Fruit fly (Drosophila melanogaster) whole organism, embryonic: Measurements from ENCODE around the gene CG43293.

Source experiments
- CG10267 ChIP-seq: fragments of 200-800 bp; sonication (Bioruptor generic); optimal IDR thresholded peaks from 2 replicates; lab custom pipeline; 2018; ENCODE audit warnings: missing biosample characterization, mild to moderate bottlenecking, missing genetic modification characterization, moderate library complexity
- CG12071 ChIP-seq: fragments of 200-800 bp; sonication (Bioruptor generic); optimal IDR thresholded peaks from 3 replicates; lab custom pipeline; 2018; ENCODE audit warnings: missing biosample characterization, mild to moderate bottlenecking, missing genetic modification characterization
- CG12104 ChIP-seq: fragments of 200-800 bp; sonication (Bioruptor generic); optimal IDR thresholded peaks from 3 replicates; lab custom pipeline; 2016; ENCODE audit warnings: missing biosample characterization, missing genetic modification characterization
- CG12299 ChIP-seq: fragments of 200-800 bp; sonication (Bioruptor generic); optimal IDR thresholded peaks from 2 replicates; lab custom pipeline; 2018; ENCODE audit warnings: missing biosample characterization, mild to moderate bottlenecking, missing genetic modification characterization
- CG13624 ChIP-seq: fragments of 200-800 bp; sonication (Bioruptor generic); optimal IDR thresholded peaks from 2 replicates; lab custom pipeline; 2016; ENCODE audit warnings: missing biosample characterization, missing genetic modification characterization
- CG14050 ChIP-seq: fragments of 200-800 bp; sonication (Bioruptor generic); IDR thresholded peaks from 3 replicates; pipeline ENCODE4 v1.3.6; 2022; ENCODE audit warnings: missing biosample characterization, missing genetic modification characterization
- CG14710 ChIP-seq: fragments of 200-800 bp; sonication (Bioruptor generic); optimal IDR thresholded peaks from 3 replicates; lab custom pipeline; 2019; ENCODE audit warnings: missing biosample characterization, mild to moderate bottlenecking, missing genetic modification characterization, moderate library complexity
- CG15696 ChIP-seq: fragments of 200-800 bp; sonication (Bioruptor generic); optimal IDR thresholded peaks from 2 replicates; lab custom pipeline; 2019; ENCODE audit warnings: missing biosample characterization, mild to moderate bottlenecking, missing genetic modification characterization, moderate library complexity
- CG16813 ChIP-seq: fragments of 200-800 bp; sonication (Bioruptor generic); IDR thresholded peaks from 3 replicates; pipeline ENCODE4 v1.3.6; 2022; ENCODE audit warnings: missing biosample characterization, missing genetic modification characterization; ENCODE audit not compliant: partially characterized antibody
- CG17359 ChIP-seq: fragments of 200-800 bp; sonication (Bioruptor generic); optimal IDR thresholded peaks from 3 replicates; lab custom pipeline; 2018; ENCODE audit warnings: missing biosample characterization, mild to moderate bottlenecking, missing genetic modification characterization, moderate library complexity
- CG17361 ChIP-seq: fragments of 200-800 bp; sonication (Bioruptor generic); IDR thresholded peaks from 3 replicates; pipeline ENCODE4 v1.3.6; 2022; ENCODE audit warnings: missing biosample characterization, missing genetic modification characterization
- CG2116 ChIP-seq: fragments of 200-800 bp; sonication (Bioruptor generic); optimal IDR thresholded peaks from 3 replicates; lab custom pipeline; 2018; ENCODE audit warnings: missing biosample characterization, mild to moderate bottlenecking, missing genetic modification characterization
- CG32772 ChIP-seq: fragments of 200-800 bp; sonication (Bioruptor generic); IDR thresholded peaks from 2 replicates; pipeline ENCODE4 v1.3.6; 2022; ENCODE audit warnings: missing biosample characterization, missing genetic modification characterization
- CG3281 ChIP-seq: fragments of 200-800 bp; sonication (Bioruptor generic); optimal IDR thresholded peaks from 3 replicates; lab custom pipeline; 2017; ENCODE audit warnings: missing biosample characterization, mild to moderate bottlenecking, missing genetic modification characterization
- CG33213 ChIP-seq: fragments of 200-800 bp; sonication (Bioruptor generic); optimal IDR thresholded peaks from 3 replicates; lab custom pipeline; 2016; ENCODE audit warnings: missing biosample characterization, missing genetic modification characterization
- CG4424 ChIP-seq: fragments of 200-800 bp; sonication (Bioruptor generic); optimal IDR thresholded peaks from 3 replicates; lab custom pipeline; 2016; ENCODE audit warnings: missing biosample characterization, missing genetic modification characterization
- CG8089 ChIP-seq: fragments of 200-800 bp; sonication (Bioruptor generic); optimal IDR thresholded peaks from 3 replicates; lab custom pipeline; 2016; ENCODE audit warnings: missing biosample characterization, missing genetic modification characterization
- CG8924 ChIP-seq: fragments of 200-800 bp; optimal IDR thresholded peaks from 3 replicates; lab custom pipeline; 2019; ENCODE audit warnings: missing biosample characterization, mild to moderate bottlenecking, missing genetic modification characterization, moderate library complexity
- CG8944 ChIP-seq: fragments of 200-800 bp; sonication (Bioruptor generic); optimal IDR thresholded peaks from 3 replicates; lab custom pipeline; 2016; ENCODE audit warnings: missing biosample characterization, missing genetic modification characterization
- CG9215 ChIP-seq: fragments of 200-800 bp; sonication (Bioruptor generic); IDR thresholded peaks from 2 replicates; pipeline ENCODE4 v1.3.6; 2022; ENCODE audit warnings: missing biosample characterization, missing genetic modification characterization
- CHES-1-like ChIP-seq: fragments of 200-800 bp; sonication (Bioruptor generic); optimal IDR thresholded peaks from 2 replicates; lab custom pipeline; 2016; ENCODE audit warnings: missing biosample characterization, missing genetic modification characterization
- D ChIP-seq, 2 experiments: fragments of 200-800 bp in 1 of 2; fragments of >200 bp in 1 of 2; sonication (Bioruptor generic) in 1 of 2; optimal IDR thresholded peaks; 2 replicates in 1 of 2; 3 replicates in 1 of 2; lab custom pipeline; 2017; ENCODE audit warnings: mild to moderate bottlenecking in 1 of 2, missing biosample characterization in 1 of 2, missing genetic modification characterization in 1 of 2, missing genetic modification reagents in 1 of 2
- Dip2 ChIP-seq: fragments of 200-800 bp; sonication (Bioruptor generic); IDR thresholded peaks from 2 replicates; pipeline ENCODE4 v1.3.6; 2022; ENCODE audit warnings: missing biosample characterization, missing genetic modification characterization
- Dip3 ChIP-seq: fragments of 200-800 bp; sonication (Bioruptor generic); optimal IDR thresholded peaks from 3 replicates; lab custom pipeline; 2016; ENCODE audit warnings: missing biosample characterization, missing genetic modification characterization
- Drgx ChIP-seq: fragments of 200-800 bp; sonication (Bioruptor generic); IDR thresholded peaks from 2 replicates; pipeline ENCODE4 v1.3.6; 2022; ENCODE audit warnings: missing biosample characterization, missing genetic modification characterization
- Fer3 ChIP-seq: fragments of 200-800 bp; sonication (Bioruptor generic); optimal IDR thresholded peaks from 2 replicates; lab custom pipeline; 2018; ENCODE audit warnings: missing biosample characterization, mild to moderate bottlenecking, missing genetic modification characterization, moderate library complexity
- GATAe ChIP-seq: fragments of 200-800 bp; sonication (Bioruptor generic); conservative IDR thresholded peaks from 2 replicates; pipeline ENCODE4 v1.3.6; 2022; ENCODE audit warnings: missing biosample characterization, missing genetic modification characterization
- Hey ChIP-seq: fragments of 200-800 bp; sonication (Bioruptor generic); optimal IDR thresholded peaks from 3 replicates; lab custom pipeline; 2018; ENCODE audit warnings: missing biosample characterization, mild to moderate bottlenecking, missing genetic modification characterization
- Mes4 ChIP-seq: fragments of 200-800 bp; sonication (Bioruptor generic); optimal IDR thresholded peaks from 2 replicates; lab custom pipeline; 2016; ENCODE audit warnings: missing biosample characterization, missing genetic modification characterization
- Mrtf ChIP-seq: fragments of 200-800 bp; sonication (Bioruptor generic); IDR thresholded peaks from 3 replicates; pipeline ENCODE4 v1.3.6; 2022; ENCODE audit warnings: missing biosample characterization, missing genetic modification characterization
- ap ChIP-seq: fragments of 200-800 bp; sonication (Bioruptor generic); IDR thresholded peaks from 2 replicates; pipeline ENCODE4 v1.3.6; 2022; ENCODE audit warnings: missing biosample characterization, missing genetic modification characterization
- dmrt11E ChIP-seq: fragments of 200-800 bp; sonication (Bioruptor generic); optimal IDR thresholded peaks from 3 replicates; lab custom pipeline; 2018; ENCODE audit warnings: missing biosample characterization, mild to moderate bottlenecking, missing genetic modification characterization, moderate library complexity
- eve ChIP-seq, 2 experiments: fragments of >200 bp; optimal IDR thresholded peaks; 2 replicates each; lab custom pipeline; 2017; ENCODE audit warnings: missing biosample characterization in 2 of 2, missing genetic modification characterization in 2 of 2
- ewg ChIP-seq: fragments of 200-800 bp; sonication (Bioruptor generic); optimal IDR thresholded peaks from 3 replicates; lab custom pipeline; 2017; ENCODE audit warnings: mild to moderate bottlenecking, missing biosample characterization, missing genetic modification reagents, missing genetic modification characterization
- exex ChIP-seq: fragments of 200-800 bp; sonication (Bioruptor generic); optimal IDR thresholded peaks from 4 replicates; lab custom pipeline; 2018; ENCODE audit warnings: missing biosample characterization, mild to moderate bottlenecking, missing genetic modification characterization, moderate library complexity
- fru ChIP-seq: fragments of >200 bp; optimal IDR thresholded peaks from 2 replicates; lab custom pipeline; 2017
- gem ChIP-seq: fragments of 200-800 bp; sonication (Bioruptor generic); optimal IDR thresholded peaks from 2 replicates; lab custom pipeline; 2019; ENCODE audit warnings: missing biosample characterization, mild to moderate bottlenecking, missing genetic modification characterization, moderate library complexity
- gfzf ChIP-seq: fragments of 200-800 bp; sonication (Bioruptor generic); optimal IDR thresholded peaks from 2 replicates; lab custom pipeline; 2016; ENCODE audit warnings: missing biosample characterization, mild to moderate bottlenecking, missing genetic modification characterization, moderate library complexity
- ind ChIP-seq: fragments of 200-800 bp; sonication (Bioruptor generic); optimal IDR thresholded peaks from 3 replicates; lab custom pipeline; 2016; ENCODE audit warnings: missing biosample characterization, missing genetic modification characterization
- kni ChIP-seq: fragments of 200-800 bp; sonication (Bioruptor generic); optimal IDR thresholded peaks from 3 replicates; lab custom pipeline; 2017; ENCODE audit warnings: mild to moderate bottlenecking, missing biosample characterization, missing genetic modification reagents, missing genetic modification characterization
- nmo ChIP-seq: fragments of 200-800 bp; sonication (Bioruptor generic); optimal IDR thresholded peaks from 2 replicates; lab custom pipeline; 2018; ENCODE audit warnings: missing biosample characterization, mild to moderate bottlenecking, missing genetic modification characterization, moderate library complexity
- odd ChIP-seq: fragments of 200-800 bp; sonication (Bioruptor generic); optimal IDR thresholded peaks from 2 replicates; lab custom pipeline; 2017; ENCODE audit warnings: missing biosample characterization, mild to moderate bottlenecking, missing genetic modification characterization
- pho ChIP-seq: fragments of 200-800 bp; sonication (Bioruptor generic); optimal IDR thresholded peaks from 2 replicates; lab custom pipeline; 2016; ENCODE audit warnings: missing biosample characterization, missing genetic modification characterization
- schlank ChIP-seq: fragments of 200-800 bp; sonication (Bioruptor generic); optimal IDR thresholded peaks from 2 replicates; lab custom pipeline; 2018; ENCODE audit warnings: missing biosample characterization, mild to moderate bottlenecking, missing genetic modification characterization
- so ChIP-seq: fragments of 200-800 bp; sonication (Bioruptor generic); IDR thresholded peaks from 3 replicates; pipeline ENCODE4 v1.3.6; 2022; ENCODE audit warnings: missing biosample characterization, missing genetic modification characterization
- sug ChIP-seq: fragments of 200-800 bp; optimal IDR thresholded peaks from 2 replicates; lab custom pipeline; 2019; ENCODE audit warnings: missing biosample characterization, mild to moderate bottlenecking, missing genetic modification characterization, moderate library complexity
- tgo ChIP-seq: fragments of 200-800 bp; sonication (Bioruptor generic); IDR thresholded peaks from 3 replicates; pipeline ENCODE4 v1.3.6; 2022; ENCODE audit warnings: missing biosample characterization, missing genetic modification characterization
- trem ChIP-seq: fragments of 200-800 bp; optimal IDR thresholded peaks from 3 replicates; lab custom pipeline; 2019; ENCODE audit warnings: missing biosample characterization, mild to moderate bottlenecking, missing genetic modification characterization, moderate library complexity
- vfl ChIP-seq: fragments of 200-800 bp; sonication (Bioruptor generic); optimal IDR thresholded peaks from 2 replicates; lab custom pipeline; 2016; ENCODE audit warnings: missing biosample characterization, missing genetic modification characterization
- wek ChIP-seq: fragments of 200-800 bp; sonication (Bioruptor generic); optimal IDR thresholded peaks from 3 replicates; lab custom pipeline; 2018; ENCODE audit warnings: missing biosample characterization, mild to moderate bottlenecking, missing genetic modification characterization, moderate library complexity
- wor ChIP-seq: fragments of 200-800 bp; sonication (Bioruptor generic); IDR thresholded peaks from 2 replicates; pipeline ENCODE4 v1.3.6; 2022; ENCODE audit warnings: missing biosample characterization, missing genetic modification characterization
- zen2 ChIP-seq: fragments of 200-800 bp; sonication (Bioruptor generic); IDR thresholded peaks from 3 replicates; pipeline ENCODE4 v1.3.6; 2022; ENCODE audit warnings: missing biosample characterization, missing genetic modification characterization; ENCODE audit not compliant: partially characterized antibody

The CG43293 gene

DNA sequence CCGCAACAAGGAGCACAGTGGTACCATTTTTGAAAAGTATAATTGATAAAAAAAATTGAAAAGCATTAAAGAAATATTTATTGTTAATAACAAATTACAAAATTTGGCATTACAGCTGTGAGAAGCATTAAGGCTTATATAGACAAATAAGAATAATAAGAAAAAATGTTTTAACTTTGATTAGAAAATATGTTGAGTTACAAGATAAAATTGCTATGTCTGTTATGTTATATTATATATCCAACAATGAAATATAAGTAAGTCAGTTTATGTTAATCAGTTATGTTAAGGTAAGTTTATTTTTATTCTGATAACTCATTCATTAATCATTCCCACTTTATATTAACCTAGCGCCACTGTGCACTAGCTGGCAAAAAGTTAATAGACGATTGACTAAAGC is 25.1 kb upstream of the CG43293 start (continued):
- peak; percentile 31 for TF ChIP-seq nmo (GFP tag; lab: Kevin White, UChicago)
- no peak for TF ChIP-seq vfl
- TF ChIP-seq CG13624 (GFP tag; lab: Kevin White, UChicago) = no peak
- TF ChIP-seq CG10267 = peak; percentile 43
- no peak for TF ChIP-seq pho (GFP tag; lab: Kevin White, UChicago)
- TF ChIP-seq CG17361 (GFP tag; lab: Robert Waterston, UW) = peak; percentile 72; the same call in 2 of the 3 replicates
- peak; percentile 16 for TF ChIP-seq trem
- TF ChIP-seq CG14050 (GFP tag; lab: Robert Waterston, UW) = no peak
- no peak for TF ChIP-seq GATAe (GFP tag; lab: Robert Waterston, UW)
- no peak for TF ChIP-seq Fer3 (tag; lab: Kevin White, UChicago)
- no peak for TF ChIP-seq ap (GFP tag; lab: Robert Waterston, UW)
- TF ChIP-seq CG8089 (GFP tag; lab: Kevin White, UChicago) = no peak
- no peak for TF ChIP-seq exex
- TF ChIP-seq CG14710 = peak; percentile 58
- TF ChIP-seq Hey = no peak
- TF ChIP-seq kni (GFP tag; lab: Kevin White, UChicago) = no peak
- TF ChIP-seq CG3281 (GFP tag; lab: Kevin White, UChicago) = no peak
- TF ChIP-seq wor (GFP tag; lab: Robert Waterston, UW) = no peak
- peak; percentile 35 for TF ChIP-seq CG8924 (tag; lab: Kevin White, UChicago)
- TF ChIP-seq CG33213 (GFP tag; lab: Kevin White, UChicago) = no peak
- TF ChIP-seq CHES-1-like (GFP tag; lab: Kevin White, UChicago) = no peak
- no peak for TF ChIP-seq Mes4 (GFP tag; lab: Kevin White, UChicago)
- TF ChIP-seq schlank (tag; lab: Kevin White, UChicago) = no peak
- TF ChIP-seq gem (tag; lab: Kevin White, UChicago) = peak; percentile 60
- peak; percentile 7 for TF ChIP-seq CG4424
- no peak for TF ChIP-seq Drgx (GFP tag; lab: Robert Waterston, UW)
- TF ChIP-seq zen2 (GFP tag; lab: Robert Waterston, UW) = no peak
- TF ChIP-seq CG12104 (GFP tag; lab: Kevin White, UChicago) = no peak
- no peak for TF ChIP-seq Dip2 (GFP tag; lab: Robert Waterston, UW)
- no peak for TF ChIP-seq D (optimal IDR thresholded peaks at IDR 0.05; lab: Kevin White, UChicago)
- TF ChIP-seq D (GFP tag; optimal IDR thresholded peaks at IDR 0.05; lab: Kevin White, UChicago) = peak; percentile 0
- TF ChIP-seq CG2116 (GFP tag; lab: Kevin White, UChicago) = no peak
- peak; percentile 64 for TF ChIP-seq dmrt11E (tag; lab: Kevin White, UChicago)
- TF ChIP-seq odd (GFP tag; lab: Kevin White, UChicago) = no peak
- TF ChIP-seq wek (GFP tag; lab: Kevin White, UChicago) = no peak
- TF ChIP-seq tgo (GFP tag; lab: Robert Waterston, UW) = no peak
- no peak for TF ChIP-seq CG16813 (GFP tag; lab: Robert Waterston, UW)
- no peak for TF ChIP-seq gfzf (GFP tag; lab: Kevin White, UChicago)
- TF ChIP-seq CG8944 (GFP tag; lab: Kevin White, UChicago) = no peak
- TF ChIP-seq Mrtf (GFP tag; lab: Robert Waterston, UW) = no peak
- no peak for TF ChIP-seq ind (GFP tag; lab: Kevin White, UChicago)
- TF ChIP-seq CG15696 (tag; lab: Kevin White, UChicago) = peak; percentile 16
- no peak for TF ChIP-seq Dip3 (GFP tag; lab: Kevin White, UChicago)
- no peak for TF ChIP-seq CG12299 (tag; lab: Kevin White, UChicago)
- TF ChIP-seq CG17359 (tag; lab: Kevin White, UChicago) = peak; percentile 2
- no peak for TF ChIP-seq CG12071 (GFP tag; lab: Kevin White, UChicago)
- no peak for TF ChIP-seq fru (lab: Kevin White, UChicago)
- TF ChIP-seq eve (GFP tag; optimal IDR thresholded peaks at IDR 0.05; lab: Kevin White, UChicago) = no peak
- TF ChIP-seq so (GFP tag; lab: Robert Waterston, UW) = no peak
- no peak for TF ChIP-seq ewg
- no peak for TF ChIP-seq sug
- TF ChIP-seq CG9215 (GFP tag; lab: Robert Waterston, UW) = no peak
- TF ChIP-seq CG32772 (GFP tag; lab: Robert Waterston, UW) = no peak
